Worm (Caenorhabditis elegans): Measurements from ENCODE around the gene ZC190.2.

Gene ZC190.2

DNA sequence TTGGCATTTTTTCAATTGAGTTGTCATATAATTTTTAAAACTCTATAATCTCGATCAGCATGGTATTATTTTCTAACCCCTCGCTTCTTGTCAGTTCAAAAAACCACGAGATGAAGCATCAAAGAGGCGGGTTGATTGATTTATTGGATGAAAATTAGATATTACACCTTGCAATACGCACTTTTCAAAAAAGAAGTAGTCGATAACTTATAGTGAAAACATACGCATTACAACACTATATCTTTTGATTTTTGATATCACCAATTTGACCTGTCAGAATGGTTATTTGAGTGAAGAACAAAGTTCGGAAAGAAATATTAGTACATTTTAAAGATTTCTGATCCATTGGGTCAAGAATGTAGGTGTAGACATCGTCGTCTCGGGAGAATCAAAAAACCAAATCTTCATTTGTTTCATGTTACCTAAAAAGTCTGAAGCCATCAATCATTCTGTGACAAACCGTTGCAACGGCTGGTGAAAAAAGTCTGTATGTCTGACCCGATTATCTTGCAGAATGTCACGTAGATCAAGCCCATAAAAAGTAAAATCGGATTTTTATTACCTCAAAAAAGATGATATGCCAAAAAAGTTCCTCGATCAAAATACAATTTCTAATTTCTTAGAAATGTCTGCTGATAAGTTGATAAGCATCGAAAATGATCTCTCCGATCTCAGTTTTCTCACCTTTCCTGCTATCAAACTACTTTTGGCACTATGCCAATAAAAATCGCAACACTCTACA is 27.9 kb upstream of the ZC190.2 start (continued):
- TF ChIP-seq D1046.2 (GFP tag; IDR thresholded peaks at IDR 0.05), result no peak
- no peak for TF ChIP-seq ceh-28 (tag; optimal IDR thresholded peaks at IDR 0.05)
- TF ChIP-seq nhr-102 (tag; optimal IDR thresholded peaks at IDR 0.05), result no peak
- TF ChIP-seq ZK546.5 (tag; optimal IDR thresholded peaks at IDR 0.05), result no peak
- peak; percentile 91 for TF ChIP-seq ceh-20 (GFP tag; IDR thresholded peaks at IDR 0.05)
- TF ChIP-seq aly-2 (tag; optimal IDR thresholded peaks at IDR 0.05), result no peak
- TF ChIP-seq zfp-3 (GFP tag; conservative IDR thresholded peaks at IDR 0.05), result no peak
- no peak for TF ChIP-seq Y75B8A.6 (GFP tag; IDR thresholded peaks at IDR 0.05)
- TF ChIP-seq aha-1 (tag), result peak; percentile 87
- no peak for TF ChIP-seq lin-15B (tag; optimal IDR thresholded peaks at IDR 0.05)
- TF ChIP-seq ceh-44 (GFP tag; IDR thresholded peaks at IDR 0.05), result no peak
- no peak for TF ChIP-seq attf-4 (tag; optimal IDR thresholded peaks at IDR 0.05)
- peak; percentile 10 for TF ChIP-seq hlh-30 (tag; optimal IDR thresholded peaks at IDR 0.05; ENCODE audit: insufficient read depth)
- TF ChIP-seq zfp-2 (tag; optimal IDR thresholded peaks at IDR 0.05), result no peak
- TF ChIP-seq unc-62 (GFP tag; optimal IDR thresholded peaks at IDR 0.05 in 1 of 2), result peak in 1 of 2 experiments; percentile 92
- TF ChIP-seq unc-62 (tag; optimal IDR thresholded peaks at IDR 0.05), result no peak
- no peak for TF ChIP-seq spr-3 (GFP tag; optimal IDR thresholded peaks at IDR 0.05)

DNA sequence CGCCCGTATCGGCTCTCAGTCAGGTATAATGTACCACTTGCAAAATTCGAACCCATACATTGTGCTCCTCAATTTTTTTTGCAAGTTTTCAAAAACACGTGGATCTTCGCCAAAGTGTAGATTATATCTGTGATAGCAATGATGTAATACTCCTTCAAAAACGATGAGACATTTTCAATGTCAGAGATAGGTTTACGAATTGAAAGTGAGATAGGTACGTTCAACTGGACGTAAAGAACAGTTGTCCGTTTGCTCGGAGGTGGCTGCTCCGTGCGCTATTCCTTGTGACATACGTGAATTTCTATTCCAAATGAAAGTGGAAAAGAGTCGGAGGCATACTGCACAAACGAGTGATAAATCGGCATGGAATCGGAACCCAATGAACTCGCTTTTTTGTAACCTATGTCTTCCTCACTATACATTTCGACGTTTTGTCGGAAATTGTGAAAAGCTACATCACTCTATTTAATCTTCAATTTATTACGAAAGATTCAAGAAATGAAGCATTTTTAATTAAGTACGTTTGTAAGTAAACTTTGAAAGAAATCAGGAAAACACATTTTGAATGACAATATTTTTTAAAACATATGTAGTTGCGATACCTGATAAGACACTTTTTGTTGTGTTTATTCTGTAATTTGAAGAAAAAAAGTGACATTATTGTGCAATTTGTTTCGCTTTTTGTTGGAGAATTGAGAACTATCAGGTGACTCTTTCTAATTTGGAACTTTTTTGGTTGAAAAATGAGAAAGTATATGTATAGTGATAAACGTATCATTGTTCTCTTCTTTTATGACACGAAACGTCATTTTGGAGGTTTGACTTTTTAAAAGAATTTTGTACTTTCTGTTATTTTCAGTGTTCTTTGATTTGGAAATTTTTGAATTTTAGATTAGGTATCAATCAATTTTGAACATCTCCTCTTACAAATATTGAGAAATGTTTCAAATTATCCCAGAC is 26.4 kb upstream of the ZC190.2 start:
- TF ChIP-seq egl-27 (tag; optimal IDR thresholded peaks at IDR 0.05) (no peak), vab-7 (GFP tag; IDR thresholded peaks at IDR 0.05) (no peak), lim-7 (GFP tag; IDR thresholded peaks at IDR 0.05) (no peak), mxl-3 (GFP tag; optimal IDR thresholded peaks at IDR 0.05) (peak; percentile 55), jun-1 (tag; optimal IDR thresholded peaks at IDR 0.05) (no peak), mep-1 (tag; optimal IDR thresholded peaks at IDR 0.05) (peak; percentile 39), nhr-28 (tag; optimal IDR thresholded peaks at IDR 0.05) (peak; percentile 80), nhr-41 (GFP tag; IDR thresholded peaks at IDR 0.05) (no peak), dmd-9 (GFP tag; IDR thresholded peaks at IDR 0.05) (no peak), nhr-25 (tag; optimal IDR thresholded peaks at IDR 0.05; ENCODE audit: borderline replicate concordance, insufficient read depth) (no peak), Y75B8A.6 (GFP tag; IDR thresholded peaks at IDR 0.05) (no peak), set-16 (GFP tag; IDR thresholded peaks at IDR 0.05) (no peak), T26A8.4 (GFP tag; IDR thresholded peaks at IDR 0.05) (no peak), R02D3.7 (tag; optimal IDR thresholded peaks at IDR 0.05) (no peak), nhr-102 (tag; optimal IDR thresholded peaks at IDR 0.05) (no peak), ceh-28 (tag; optimal IDR thresholded peaks at IDR 0.05) (no peak), ztf-7 (tag; optimal IDR thresholded peaks at IDR 0.05) (no peak), nhr-76 (tag; optimal IDR thresholded peaks at IDR 0.05) (peak; percentile 72), daf-12 (tag; optimal IDR thresholded peaks at IDR 0.05) (no peak), daf-19 (GFP tag; conservative IDR thresholded peaks at IDR 0.05) (no peak), nhr-237 (tag; optimal IDR thresholded peaks at IDR 0.05) (no peak), ceh-20 (GFP tag; IDR thresholded peaks at IDR 0.05) (no peak), lin-13 (GFP tag; optimal IDR thresholded peaks at IDR 0.05) (no peak), zag-1 (tag; optimal IDR thresholded peaks at IDR 0.05) (no peak), daf-8 (GFP tag; IDR thresholded peaks at IDR 0.05) (no peak), ces-1 (GFP tag; optimal IDR thresholded peaks at IDR 0.05) (no peak), nhr-111 (GFP tag; optimal IDR thresholded peaks at IDR 0.05) (no peak), aha-1 (tag) (peak; percentile 83), rbr-2 (tag; optimal IDR thresholded peaks at IDR 0.05) (no peak), unc-62 (GFP tag; optimal IDR thresholded peaks at IDR 0.05 in 1 of 2) (peak in 1 of 2 experiments; percentile 92), unc-62 (tag; optimal IDR thresholded peaks at IDR 0.05) (no peak), nhr-48 (tag; optimal IDR thresholded peaks at IDR 0.05) (peak; percentile 1), unc-39 (tag; optimal IDR thresholded peaks at IDR 0.05) (no peak), zfp-3 (GFP tag; conservative IDR thresholded peaks at IDR 0.05) (no peak), ceh-32 (tag; optimal IDR thresholded peaks at IDR 0.05; ENCODE audit: poor library complexity) (no peak), nhr-11 (tag; optimal IDR thresholded peaks at IDR 0.05) (peak; percentile 38), ceh-62 (tag; optimal IDR thresholded peaks at IDR 0.05) (no peak), hlh-30 (tag; optimal IDR thresholded peaks at IDR 0.05; ENCODE audit: insufficient read depth) (peak; percentile 14), D1046.2 (GFP tag; IDR thresholded peaks at IDR 0.05) (no peak)
